Worm (Caenorhabditis elegans) whole organism, late embryonic: Measurements from ENCODE around the gene E02C12.8.

Experiments used
- ceh-31 ChIP-seq: sonication (generic microtip); optimal IDR thresholded peaks from 2 replicates; lab custom pipeline; 2016; ENCODE audit warnings: missing genetic modification characterization, missing compliant biosample characterization
- dmd-4 ChIP-seq: sonication (generic microtip); optimal IDR thresholded peaks from 2 replicates; lab custom pipeline; 2016; ENCODE audit warnings: borderline replicate concordance, missing genetic modification characterization, missing compliant biosample characterization
- dve-1 ChIP-seq: sonication (generic microtip); optimal IDR thresholded peaks from 2 replicates; lab custom pipeline; 2017; ENCODE audit warnings: antibody characterized with exemption, mild to moderate bottlenecking, missing genetic modification characterization, missing compliant biosample characterization
- nfya-1 ChIP-seq: sonication (generic microtip); optimal IDR thresholded peaks from 2 replicates; lab custom pipeline; 2017; ENCODE audit warnings: missing genetic modification characterization, mild to moderate bottlenecking, missing compliant biosample characterization, antibody characterized with exemption, moderate library complexity

ce11 chrV:9342965-9343628, 30.3 kb downstream of the E02C12.8 start:
- no peak for TF ChIP-seq dve-1 (tag; lab: Kevin White, UChicago)
- TF ChIP-seq ceh-31 (tag; lab: Kevin White, UChicago), result no peak
- no peak for TF ChIP-seq dmd-4
- TF ChIP-seq nfya-1, result no peak
